Fruit fly (Drosophila melanogaster) whole organism, wandering third instar larva: ENCODE data around the gene Cka.
A peak's percentile ranks its signal among the peaks of the same experiment; 100 is the strongest.

Experiments
- Abd-B ChIP-seq: fragments of >200 bp; optimal IDR thresholded peaks from 2 replicates; lab custom pipeline; 2017; ENCODE audit warnings: missing biosample characterization, missing genetic modification characterization
- CG32264 ChIP-seq: fragments of 200-800 bp; sonication (Bioruptor generic); optimal IDR thresholded peaks from 2 replicates; lab custom pipeline; 2016; ENCODE audit warnings: missing biosample characterization, missing genetic modification characterization
- CG9705 ChIP-seq: fragments of 200-800 bp; sonication (Bioruptor generic); optimal IDR thresholded peaks from 2 replicates; lab custom pipeline; 2018; ENCODE audit warnings: missing biosample characterization, mild to moderate bottlenecking, missing genetic modification characterization
- CrebA ChIP-seq: fragments of 200-800 bp; sonication (Bioruptor generic); optimal IDR thresholded peaks from 2 replicates; lab custom pipeline; 2016; ENCODE audit warnings: missing biosample characterization, mild to moderate bottlenecking, missing genetic modification characterization, borderline replicate concordance
- Dfd ChIP-seq: fragments of >200 bp; optimal IDR thresholded peaks from 2 replicates; lab custom pipeline; 2017; ENCODE audit warnings: missing biosample characterization, missing genetic modification characterization
- Dif ChIP-seq: fragments of 200-275, 200-300 bp; sonication (Bioruptor generic); optimal IDR thresholded peaks from 2 replicates; lab custom pipeline; 2018; ENCODE audit warnings: missing biosample characterization, missing genetic modification characterization; ENCODE audit not compliant: partially characterized antibody
- GATAd ChIP-seq: sonication (Bioruptor generic); optimal IDR thresholded peaks from 2 replicates; lab custom pipeline; 2016; ENCODE audit warnings: missing biosample characterization, missing genetic modification characterization
- HLH106 ChIP-seq: fragments of 200-800 bp; optimal IDR thresholded peaks from 3 replicates; lab custom pipeline; 2019; ENCODE audit warnings: missing biosample characterization, mild to moderate bottlenecking, missing genetic modification characterization, moderate library complexity
- Hnf4 ChIP-seq: fragments of 200-800 bp; sonication (Bioruptor generic); optimal IDR thresholded peaks from 2 replicates; lab custom pipeline; 2016; ENCODE audit warnings: missing biosample characterization, mild to moderate bottlenecking, missing genetic modification characterization
- Hr78 ChIP-seq: fragments of >200 bp; optimal IDR thresholded peaks from 2 replicates; lab custom pipeline; 2017; ENCODE audit warnings: missing biosample characterization, missing genetic modification characterization
- Hr83 ChIP-seq: fragments of 200-300 bp; sonication (Bioruptor generic); optimal IDR thresholded peaks from 2 replicates; lab custom pipeline; 2016; ENCODE audit warnings: missing biosample characterization, mild to moderate bottlenecking, missing genetic modification characterization, moderate library complexity; ENCODE audit not compliant: poor library complexity, severe bottlenecking
- Jra ChIP-seq: sonication (Bioruptor generic); optimal IDR thresholded peaks from 2 replicates; lab custom pipeline; 2016; ENCODE audit warnings: missing biosample characterization, missing genetic modification characterization
- Mio ChIP-seq: sonication (Bioruptor generic); optimal IDR thresholded peaks from 2 replicates; lab custom pipeline; 2016; ENCODE audit warnings: missing biosample characterization, missing genetic modification characterization
- Myc ChIP-seq: fragments of >200 bp; optimal IDR thresholded peaks from 2 replicates; lab custom pipeline; 2017
- N ChIP-seq: fragments of >200 bp; optimal IDR thresholded peaks from 2 replicates; lab custom pipeline; 2018; ENCODE audit warnings: missing biosample characterization, missing external identifiers, missing genetic modification characterization
- OdsH ChIP-seq: fragments of 200-800 bp; sonication (Bioruptor generic); optimal IDR thresholded peaks from 2 replicates; lab custom pipeline; 2016; ENCODE audit warnings: missing biosample characterization, mild to moderate bottlenecking, missing genetic modification characterization
- Rel ChIP-seq, 2 experiments: fragments of 200-800 bp; sonication (Bioruptor generic) in 1 of 2; optimal IDR thresholded peaks; 2 replicates in 1 of 2; 3 replicates in 1 of 2; lab custom pipeline; 2016 to 2019; ENCODE audit warnings: mild to moderate bottlenecking in 2 of 2, missing biosample characterization in 2 of 2, missing genetic modification characterization in 2 of 2, moderate library complexity in 1 of 2
- Sp1 ChIP-seq: fragments of 200-800 bp; sonication (Bioruptor generic); optimal IDR thresholded peaks from 3 replicates; lab custom pipeline; 2019; ENCODE audit warnings: missing biosample characterization, mild to moderate bottlenecking, missing genetic modification characterization, moderate library complexity
- Vsx2 ChIP-seq: fragments of 200-300, 225-300 bp; sonication (Bioruptor generic); optimal IDR thresholded peaks from 2 replicates; lab custom pipeline; 2018; ENCODE audit warnings: missing biosample characterization, missing genetic modification characterization; ENCODE audit not compliant: partially characterized antibody
- br ChIP-seq: fragments of 200-800 bp; sonication (Bioruptor generic); optimal IDR thresholded peaks from 2 replicates; lab custom pipeline; 2016; ENCODE audit warnings: missing biosample characterization, missing genetic modification characterization
- brk ChIP-seq: fragments of 200-800 bp; sonication (Bioruptor generic); optimal IDR thresholded peaks from 2 replicates; lab custom pipeline; 2016; ENCODE audit warnings: missing biosample characterization, mild to moderate bottlenecking, missing genetic modification characterization
- dl ChIP-seq, 2 experiments: fragments of 175-275, 200-275 bp in 1 of 2; fragments of 200-275 bp in 1 of 2; sonication (Bioruptor generic); optimal IDR thresholded peaks; lab custom pipeline; 2018; ENCODE audit warnings: mild to moderate bottlenecking in 2 of 2, missing biosample characterization in 2 of 2, missing genetic modification characterization in 2 of 2, moderate library complexity in 2 of 2; ENCODE audit not compliant: partially characterized antibody in 2 of 2, insufficient read depth in 1 of 2
- dmrt93B ChIP-seq: fragments of 200-800 bp; sonication (Bioruptor generic); optimal IDR thresholded peaks from 2 replicates; lab custom pipeline; 2018; ENCODE audit warnings: missing biosample characterization, mild to moderate bottlenecking, missing genetic modification characterization
- dsf ChIP-seq: sonication (Bioruptor generic); optimal IDR thresholded peaks from 2 replicates; lab custom pipeline; 2016; ENCODE audit warnings: missing biosample characterization, missing genetic modification characterization, borderline replicate concordance
- ey ChIP-seq: fragments of 200-800 bp; sonication (Bioruptor generic); optimal IDR thresholded peaks from 2 replicates; lab custom pipeline; 2016; ENCODE audit warnings: missing biosample characterization, missing genetic modification characterization
- foxo ChIP-seq, 2 experiments: fragments of 200-800 bp; sonication (Bioruptor generic); optimal IDR thresholded peaks; 2 replicates in 1 of 2; 3 replicates in 1 of 2; lab custom pipeline; 2016 to 2017; ENCODE audit warnings: missing biosample characterization in 2 of 2, missing genetic modification characterization in 2 of 2
- fru ChIP-seq: fragments of 200-800 bp; sonication (Bioruptor generic); optimal IDR thresholded peaks from 3 replicates; lab custom pipeline; 2016; ENCODE audit warnings: missing biosample characterization, mild to moderate bottlenecking, missing genetic modification characterization
- h ChIP-seq: fragments of 200-800 bp; sonication (Bioruptor generic); optimal IDR thresholded peaks from 3 replicates; lab custom pipeline; 2016; ENCODE audit warnings: missing biosample characterization, mild to moderate bottlenecking, missing genetic modification characterization
- jim ChIP-seq: fragments of 175-275, 200-325 bp; sonication (Bioruptor generic); optimal IDR thresholded peaks from 2 replicates; lab custom pipeline; 2016; ENCODE audit warnings: missing biosample characterization, mild to moderate bottlenecking, missing genetic modification characterization
- lola ChIP-seq: fragments of >200 bp; optimal IDR thresholded peaks from 2 replicates; lab custom pipeline; 2017; ENCODE audit warnings: missing biosample characterization, missing genetic modification characterization
- pan ChIP-seq: fragments of >200 bp; optimal IDR thresholded peaks from 2 replicates; lab custom pipeline; 2017
- psq ChIP-seq: fragments of 200-800 bp; sonication (Bioruptor generic); optimal IDR thresholded peaks from 3 replicates; lab custom pipeline; 2017; ENCODE audit warnings: missing biosample characterization, mild to moderate bottlenecking, missing genetic modification characterization, moderate library complexity
- rgr ChIP-seq: fragments of 200-800 bp; sonication (Bioruptor generic); optimal IDR thresholded peaks from 3 replicates; lab custom pipeline; 2016; ENCODE audit warnings: missing biosample characterization, mild to moderate bottlenecking, missing genetic modification characterization
- sage ChIP-seq: fragments of 200-800 bp; sonication (Bioruptor generic); optimal IDR thresholded peaks from 2 replicates; lab custom pipeline; 2016; ENCODE audit warnings: missing biosample characterization, mild to moderate bottlenecking, missing genetic modification characterization
- sv ChIP-seq: fragments of 200-800 bp; sonication (Bioruptor generic); optimal IDR thresholded peaks from 3 replicates; lab custom pipeline; 2016; ENCODE audit warnings: missing biosample characterization, missing genetic modification characterization
- tai ChIP-seq: sonication (Bioruptor generic); optimal IDR thresholded peaks from 2 replicates; lab custom pipeline; 2016; ENCODE audit warnings: missing biosample characterization, missing genetic modification characterization
- usp ChIP-seq: fragments of >200 bp; optimal IDR thresholded peaks from 2 replicates; lab custom pipeline; 2017; ENCODE audit warnings: missing biosample characterization, missing genetic modification characterization
- woc ChIP-seq: sonication (Bioruptor generic); optimal IDR thresholded peaks from 2 replicates; lab custom pipeline; 2016; ENCODE audit warnings: missing biosample characterization, mild to moderate bottlenecking, missing genetic modification characterization

The Cka gene

DNA sequence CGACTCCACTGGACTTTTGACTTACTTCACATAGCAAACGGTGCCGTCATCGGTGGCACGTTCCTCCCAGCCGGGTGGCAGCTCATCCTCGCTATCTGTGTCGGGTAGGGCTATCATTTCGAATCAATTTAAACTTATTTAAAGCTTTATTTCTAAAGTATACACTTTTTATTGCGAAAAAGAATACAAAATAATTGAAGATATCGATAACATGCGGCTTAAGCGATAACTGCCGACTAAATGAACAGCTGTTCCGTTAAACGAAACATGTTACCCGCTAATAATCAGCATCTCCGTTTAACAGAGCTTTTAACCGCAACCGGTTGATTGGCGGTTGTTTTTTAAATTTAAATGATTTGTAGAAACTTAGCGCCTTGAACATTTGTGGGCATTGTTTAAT, 26.4 kb upstream of the Cka start, which contains the start of gene Wwox:
TSS of gene Wwox (minus strand) at position 215 of the 400 bp plus-strand sequence.
- TF ChIP-seq sage (peak; percentile 26), fru (GFP tag; lab: Kevin White, UChicago) (no peak), Rel (GFP tag; optimal IDR thresholded peaks at IDR 0.05; lab: Kevin White, UChicago) (no peak), Rel (tag; optimal IDR thresholded peaks at IDR 0.05; lab: Kevin White, UChicago) (no peak), Jra (GFP tag; lab: Kevin White, UChicago) (no peak), Myc (lab: Kevin White, UChicago) (peak; percentile 33), brk (GFP tag; lab: Kevin White, UChicago) (peak; percentile 32), foxo (GFP tag; optimal IDR thresholded peaks at IDR 0.05; lab: Kevin White, UChicago) (peak in 1 of 2 experiments; percentile 44), rgr (GFP tag; lab: Kevin White, UChicago) (peak; percentile 87), pan (lab: Kevin White, UChicago) (no peak), lola (GFP tag; lab: Kevin White, UChicago) (no peak), Hnf4 (GFP tag; lab: Kevin White, UChicago) (no peak), Mio (GFP tag; lab: Kevin White, UChicago) (no peak), OdsH (GFP tag; lab: Kevin White, UChicago) (no peak), br (GFP tag; lab: Kevin White, UChicago) (no peak), woc (GFP tag; lab: Kevin White, UChicago) (no peak), sv (GFP tag; lab: Kevin White, UChicago) (no peak), CG9705 (GFP tag; lab: Kevin White, UChicago) (no peak)

dm6 chr2L:8006038-8006437, 24.5 kb upstream of the Cka start:
- TF ChIP-seq Jra (GFP tag; lab: Kevin White, UChicago) (peak; percentile 2), Hnf4 (GFP tag; lab: Kevin White, UChicago) (no peak), Sp1 (GFP tag; lab: Kevin White, UChicago) (peak; percentile 34), sage (no peak), ey (GFP tag; lab: Kevin White, UChicago) (peak; percentile 55), usp (GFP tag; lab: Kevin White, UChicago) (no peak), Myc (lab: Kevin White, UChicago) (no peak), lola (GFP tag; lab: Kevin White, UChicago) (no peak), psq (GFP tag; lab: Kevin White, UChicago) (peak; percentile 32), Dif (GFP tag; lab: Kevin White, UChicago) (no peak), dmrt93B (GFP tag; lab: Kevin White, UChicago) (peak; percentile 27), sv (GFP tag; lab: Kevin White, UChicago) (no peak), CG9705 (GFP tag; lab: Kevin White, UChicago) (peak; percentile 42), br (GFP tag; lab: Kevin White, UChicago) (peak; percentile 51), OdsH (GFP tag; lab: Kevin White, UChicago) (peak; percentile 50), GATAd (GFP tag; lab: Kevin White, UChicago) (no peak), Mio (GFP tag; lab: Kevin White, UChicago) (no peak), CrebA (GFP tag; lab: Kevin White, UChicago) (no peak), Dfd (GFP tag; lab: Kevin White, UChicago) (no peak), tai (GFP tag; lab: Kevin White, UChicago) (no peak), fru (GFP tag; lab: Kevin White, UChicago) (peak; percentile 33), woc (GFP tag; lab: Kevin White, UChicago) (peak; percentile 49), CG32264 (GFP tag; lab: Kevin White, UChicago) (peak; percentile 31), N (GFP tag; lab: Kevin White, UChicago) (no peak), foxo (GFP tag; optimal IDR thresholded peaks at IDR 0.05; lab: Kevin White, UChicago) (peak in 1 of 2 experiments; percentile 54), HLH106 (tag; lab: Kevin White, UChicago) (peak; percentile 65), Vsx2 (GFP tag; lab: Kevin White, UChicago) (no peak), Abd-B (GFP tag; lab: Kevin White, UChicago) (no peak), h (peak; percentile 74), pan (lab: Kevin White, UChicago) (no peak), Hr78 (no peak), jim (GFP tag; lab: Kevin White, UChicago) (no peak), Rel (GFP tag; optimal IDR thresholded peaks at IDR 0.05; lab: Kevin White, UChicago) (no peak), Rel (tag; optimal IDR thresholded peaks at IDR 0.05; lab: Kevin White, UChicago) (no peak), dsf (no peak), dl (GFP tag; optimal IDR thresholded peaks at IDR 0.05; lab: Kevin White, UChicago; ENCODE audit: insufficient read depth in 1 of 2, partially characterized antibody in 2 of 2) (no peak), brk (GFP tag; lab: Kevin White, UChicago) (no peak), rgr (GFP tag; lab: Kevin White, UChicago) (peak; percentile 52), Hr83 (GFP tag; lab: Kevin White, UChicago) (no peak)
